Worm (Caenorhabditis elegans): Measurements from ENCODE around the gene F13A7.14.
"Not testable (repeated sequence)": the region's sequence is repeated elsewhere in the genome, so short reads cannot be mapped to it uniquely, and the experiment has no call there.

The F13A7.14 gene

ce11 chrV:16383729-16384128 lies 18.0 kb upstream of the F13A7.14 start, which contains the start of gene F13A7.7:
F13A7.7 (minus strand) TSS chrV:16383829.
- not testable (repeated sequence) for TF ChIP-seq C16A3.4 (tag; optimal IDR thresholded peaks at IDR 0.05); efl-3 (GFP tag; optimal IDR thresholded peaks at IDR 0.05); pag-3 (tag; optimal IDR thresholded peaks at IDR 0.05; ENCODE audit: borderline replicate concordance, insufficient read depth)

- TF ChIP-seq hlh-4 (tag; optimal IDR thresholded peaks at IDR 0.05) (peak; percentile 88), ceh-90 (tag; optimal IDR thresholded peaks at IDR 0.05) (no peak)
Observed at ce11 chrV:16388268-16388667, 13.4 kb upstream of the F13A7.14 start, which contains the start of gene sri-65. sri-65 (minus strand) TSS chrV:16388368.

- no peak for TF ChIP-seq nhr-84 (tag; optimal IDR thresholded peaks at IDR 0.05)
- no peak for TF ChIP-seq egl-13 (tag; optimal IDR thresholded peaks at IDR 0.05)
- TF ChIP-seq zag-1 (tag; optimal IDR thresholded peaks at IDR 0.05): no peak
- TF ChIP-seq elt-2 (tag; optimal IDR thresholded peaks at IDR 0.05): peak; percentile 4
- TF ChIP-seq mep-1 (tag; optimal IDR thresholded peaks at IDR 0.05): no peak
- peak in 1 of 2 experiments; percentile 28 for TF ChIP-seq lin-35 (GFP tag; optimal IDR thresholded peaks at IDR 0.05)
- peak; percentile 75 for TF ChIP-seq nhr-20 (tag; optimal IDR thresholded peaks at IDR 0.05)
Observed at ce11 chrV:16390655-16391054, 11.0 kb upstream of the F13A7.14 start, which contains the start of gene gst-44. gst-44 (plus strand) TSS chrV:16390891.

ce11 chrV:16393728-16394127 lies 8.0 kb upstream of the F13A7.14 start, which contains the start of gene srd-63:
srd-63 (minus strand) TSS chrV:16393828.
- TF ChIP-seq lin-14 (GFP tag; optimal IDR thresholded peaks at IDR 0.05) (no peak), mep-1 (tag; optimal IDR thresholded peaks at IDR 0.05) (no peak), blmp-1 (tag; optimal IDR thresholded peaks at IDR 0.05) (no peak), nhr-76 (tag; optimal IDR thresholded peaks at IDR 0.05) (no peak), nhr-71 (tag; optimal IDR thresholded peaks at IDR 0.05) (no peak)

- TF ChIP-seq ceh-90 (tag; optimal IDR thresholded peaks at IDR 0.05) (no peak), ceh-88 (GFP tag; IDR thresholded peaks at IDR 0.05) (no peak), irx-1 (tag; optimal IDR thresholded peaks at IDR 0.05) (no peak), nhr-20 (tag; optimal IDR thresholded peaks at IDR 0.05) (no peak), swsn-7 (tag; optimal IDR thresholded peaks at IDR 0.05) (no peak), aly-2 (tag; optimal IDR thresholded peaks at IDR 0.05) (no peak), lin-14 (GFP tag; optimal IDR thresholded peaks at IDR 0.05) (no peak), ztf-4 (tag; optimal IDR thresholded peaks at IDR 0.05) (no peak), nhr-237 (tag; optimal IDR thresholded peaks at IDR 0.05) (no peak), nhr-11 (tag; optimal IDR thresholded peaks at IDR 0.05) (no peak), lir-3 (tag; optimal IDR thresholded peaks at IDR 0.05; ENCODE audit: poor library complexity) (no peak), Y116A8C.19 (tag; optimal IDR thresholded peaks at IDR 0.05; ENCODE audit: borderline replicate concordance) (no peak), efl-1 (optimal IDR thresholded peaks at IDR 0.05) (peak; percentile 7 to 25), efl-1 (GFP tag; optimal IDR thresholded peaks at IDR 0.05 in 1 of 2) (peak; percentile 10 to 82), lin-39 (tag; optimal IDR thresholded peaks at IDR 0.05) (no peak), egl-13 (tag; optimal IDR thresholded peaks at IDR 0.05) (no peak), vab-15 (tag; optimal IDR thresholded peaks at IDR 0.05) (no peak), egl-27 (tag; optimal IDR thresholded peaks at IDR 0.05) (no peak), lin-35 (GFP tag; optimal IDR thresholded peaks at IDR 0.05) (peak in 1 of 2 experiments; percentile 1), xbp-1 (tag; optimal IDR thresholded peaks at IDR 0.05) (no peak), alr-1 (tag; optimal IDR thresholded peaks at IDR 0.05; ENCODE audit: borderline replicate concordance) (no peak), mef-2 (tag; optimal IDR thresholded peaks at IDR 0.05) (no peak), unc-86 (tag; optimal IDR thresholded peaks at IDR 0.05) (no peak), ztf-11 (tag; optimal IDR thresholded peaks at IDR 0.05) (no peak), lin-13 (GFP tag; optimal IDR thresholded peaks at IDR 0.05) (no peak), ceh-63 (GFP tag; optimal IDR thresholded peaks at IDR 0.05) (no peak), zip-4 (GFP tag; optimal IDR thresholded peaks at IDR 0.05) (peak; percentile 99), dsc-1 (tag; optimal IDR thresholded peaks at IDR 0.05) (no peak), ceh-8 (GFP tag; optimal IDR thresholded peaks at IDR 0.05) (no peak), mab-9 (GFP tag; IDR thresholded peaks at IDR 0.05) (no peak), lin-15B (tag; optimal IDR thresholded peaks at IDR 0.05) (no peak), fkh-8 (tag; optimal IDR thresholded peaks at IDR 0.05) (no peak), hpl-2 (GFP tag; optimal IDR thresholded peaks at IDR 0.05) (no peak), snu-23 (GFP tag; optimal IDR thresholded peaks at IDR 0.05) (no peak)
Observed at ce11 chrV:16395131-16395530, 6.6 kb upstream of the F13A7.14 start, which contains the start of gene F13A7.11. F13A7.11 (minus strand) TSS chrV:16395304.
